Worm (Caenorhabditis elegans) whole organism, late embryonic: ENCODE measurements around the gene T05A8.7.

ENCODE experiments used
- ahr-1 ChIP-seq: sonication (generic microtip); optimal IDR thresholded peaks from 2 replicates; lab custom pipeline; 2016; ENCODE audit warnings: missing genetic modification characterization, missing compliant biosample characterization
- ceh-14 ChIP-seq: sonication (generic microtip); optimal IDR thresholded peaks from 2 replicates; lab custom pipeline; 2016; ENCODE audit warnings: missing genotype, missing genetic modification characterization, missing compliant biosample characterization
- ceh-24 ChIP-seq: sonication (generic microtip); optimal IDR thresholded peaks from 2 replicates; lab custom pipeline; 2016; ENCODE audit warnings: mild to moderate bottlenecking, missing genetic modification characterization, missing compliant biosample characterization
- ceh-30 ChIP-seq: fragments of 150-350 bp; optimal IDR thresholded peaks from 2 replicates; lab custom pipeline; 2014; ENCODE audit warnings: missing biosample characterization, missing genetic modification characterization
- ceh-6 ChIP-seq: fragments of 200-800 bp; sonication (Bioruptor generic); optimal IDR thresholded peaks from 2 replicates; lab custom pipeline; 2018; ENCODE audit warnings: mild to moderate bottlenecking, missing genetic modification characterization, missing compliant biosample characterization
- dve-1 ChIP-seq: sonication (generic microtip); optimal IDR thresholded peaks from 2 replicates; lab custom pipeline; 2017; ENCODE audit warnings: antibody characterized with exemption, mild to moderate bottlenecking, missing genetic modification characterization, missing compliant biosample characterization
- pag-3 ChIP-seq: sonication (generic microtip); optimal IDR thresholded peaks from 2 replicates; lab custom pipeline; 2016; ENCODE audit warnings: missing compliant biosample characterization, missing genetic modification characterization, borderline replicate concordance
- pax-1 ChIP-seq: fragments of 150-350 bp; optimal IDR thresholded peaks from 2 replicates; lab custom pipeline; 2014; ENCODE audit warnings: missing biosample characterization, missing genetic modification characterization
- pha-4 ChIP-seq: fragments of 150-350 bp; optimal IDR thresholded peaks from 2 replicates; lab custom pipeline; 2018; ENCODE audit warnings: missing biosample characterization, missing genetic modification reagents, missing genetic modification characterization
- pqm-1 ChIP-seq: sonication (generic microtip); optimal IDR thresholded peaks from 2 replicates; lab custom pipeline; 2016; ENCODE audit warnings: missing genetic modification characterization, missing compliant biosample characterization
- unc-3 ChIP-seq, 2 experiments: fragments of 200-800 bp in 1 of 2; sonication (Bioruptor generic) in 1 of 2; sonication (generic microtip) in 1 of 2; conservative IDR thresholded peaks in 1 of 2; optimal IDR thresholded peaks in 1 of 2; 2 replicates each; pipeline versions ENCODE4 v1.3.6 to Lab custom; 2016 to 2022; ENCODE audit warnings: missing compliant biosample characterization in 2 of 2, missing genetic modification characterization in 2 of 2, missing genetic modification reagents in 1 of 2
- unc-86 ChIP-seq: sonication (generic microtip); optimal IDR thresholded peaks from 2 replicates; lab custom pipeline; 2016; ENCODE audit warnings: missing genetic modification characterization, missing compliant biosample characterization
- zip-5 ChIP-seq: sonication (generic microtip); optimal IDR thresholded peaks from 2 replicates; lab custom pipeline; 2016; ENCODE audit warnings: missing genetic modification characterization, missing compliant biosample characterization

- no peak for TF ChIP-seq pha-4 (tag; lab: Kevin White, UChicago)
- no peak for TF ChIP-seq ahr-1 (tag; lab: Kevin White, UChicago)
- TF ChIP-seq pag-3 = no peak
- no peak for TF ChIP-seq unc-86 (tag; lab: Kevin White, UChicago)
- TF ChIP-seq ceh-6 (GFP tag; lab: Kevin White, UChicago) = no peak
- no peak for TF ChIP-seq pax-1 (tag; lab: Kevin White, UChicago)
- no peak for TF ChIP-seq unc-3 (GFP tag; conservative IDR thresholded peaks at IDR 0.05; lab: Robert Waterston, UW)
- TF ChIP-seq unc-3 (tag; optimal IDR thresholded peaks at IDR 0.05; lab: Kevin White, UChicago) = no peak
- no peak for TF ChIP-seq dve-1 (tag; lab: Kevin White, UChicago)
- TF ChIP-seq pqm-1 = no peak
- no peak for TF ChIP-seq ceh-14
- TF ChIP-seq ceh-24 (tag; lab: Kevin White, UChicago) = no peak
- no peak for TF ChIP-seq ceh-30
- no peak for TF ChIP-seq zip-5 (tag; lab: Kevin White, UChicago)
These were observed 16.6 kb downstream of the T05A8.7 start, which contains the start of the genes T05A8.11 and nep-2 for ce11 chrII:2725561-2725960.
